Worm (Caenorhabditis elegans): ENCODE data around the gene C18G1.6.
A peak's percentile ranks its signal among the peaks of the same experiment; 100 is the strongest.

C18G1.6 gene

ce11 chrV:4720884-4721464 lies 29.4 kb upstream of the C18G1.6 start (continued):
- no peak for TF ChIP-seq spr-3 (GFP tag; optimal IDR thresholded peaks at IDR 0.05)
- TF ChIP-seq hlh-11 (tag; optimal IDR thresholded peaks at IDR 0.05), result peak; percentile 50
- no peak for TF ChIP-seq snpc-4 (tag; optimal IDR thresholded peaks at IDR 0.05)
- TF ChIP-seq hlh-30 (tag; optimal IDR thresholded peaks at IDR 0.05; ENCODE audit: insufficient read depth), result no peak
- no peak for TF ChIP-seq ztf-11 (tag; optimal IDR thresholded peaks at IDR 0.05)
- TF ChIP-seq saeg-2 (GFP tag; IDR thresholded peaks at IDR 0.05), result no peak
- TF ChIP-seq daf-12 (tag; optimal IDR thresholded peaks at IDR 0.05), result no peak
- TF ChIP-seq dve-1 (tag; optimal IDR thresholded peaks at IDR 0.05; ENCODE audit: insufficient read depth), result peak; percentile 21
- TF ChIP-seq dmd-8 (GFP tag; IDR thresholded peaks at IDR 0.05), result no peak
- no peak for TF ChIP-seq Y5F2A.4 (GFP tag; optimal IDR thresholded peaks at IDR 0.05)
- TF ChIP-seq ctbp-1 (GFP tag; IDR thresholded peaks at IDR 0.05), result no peak
- TF ChIP-seq nhr-28 (tag; optimal IDR thresholded peaks at IDR 0.05), result peak; percentile 88
- TF ChIP-seq daf-16 (GFP tag; optimal IDR thresholded peaks at IDR 0.05), result no peak
- peak; percentile 79 for TF ChIP-seq daf-16 (tag; optimal IDR thresholded peaks at IDR 0.05)
- TF ChIP-seq nhr-42 (GFP tag; IDR thresholded peaks at IDR 0.05), result no peak
- TF ChIP-seq php-3 (GFP tag; IDR thresholded peaks at IDR 0.05), result no peak
- no peak for TF ChIP-seq fos-1 (tag; optimal IDR thresholded peaks at IDR 0.05)
- no peak for TF ChIP-seq skn-1 (tag; optimal IDR thresholded peaks at IDR 0.05)
- TF ChIP-seq lin-15B (tag; optimal IDR thresholded peaks at IDR 0.05), result no peak

DNA sequence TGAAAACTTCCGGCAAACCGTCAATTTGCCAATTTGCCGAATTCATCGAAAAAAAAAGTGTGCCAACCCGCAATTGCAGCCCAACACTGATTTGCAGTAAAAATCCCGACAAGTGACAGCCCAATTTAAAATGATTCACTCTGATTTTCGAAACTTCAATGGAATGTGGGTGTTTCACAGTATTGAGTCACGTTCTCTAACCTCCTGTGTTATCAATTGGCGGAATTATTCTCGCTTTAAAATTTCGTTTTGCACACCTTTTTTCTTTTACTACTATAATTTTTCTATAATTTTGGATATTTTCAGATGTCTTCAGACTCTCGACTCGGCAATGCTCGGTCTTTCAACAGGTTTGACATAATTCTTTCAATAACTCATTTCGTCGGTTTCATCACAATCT lies 28.1 kb upstream of the C18G1.6 start, which contains the start of gene F39G3.5:
Gene F39G3.5 (plus strand): TSS at position 301 of the 400 bp plus-strand sequence.
- TF ChIP-seq cey-2 (tag; optimal IDR thresholded peaks at IDR 0.05; ENCODE audit: borderline replicate concordance, insufficient read depth) (no peak), ztf-11 (tag; optimal IDR thresholded peaks at IDR 0.05) (no peak), lin-39 (tag; optimal IDR thresholded peaks at IDR 0.05) (no peak), ceh-28 (tag; optimal IDR thresholded peaks at IDR 0.05) (no peak), nhr-11 (tag; optimal IDR thresholded peaks at IDR 0.05) (no peak), sdz-12 (GFP tag; optimal IDR thresholded peaks at IDR 0.05) (no peak), snpc-4 (tag; optimal IDR thresholded peaks at IDR 0.05) (no peak), zfp-2 (tag; optimal IDR thresholded peaks at IDR 0.05) (no peak), T20F7.1 (GFP tag; optimal IDR thresholded peaks at IDR 0.05) (no peak), mdt-29 (GFP tag; IDR thresholded peaks at IDR 0.05) (no peak), lim-7 (GFP tag; IDR thresholded peaks at IDR 0.05) (no peak)

DNA sequence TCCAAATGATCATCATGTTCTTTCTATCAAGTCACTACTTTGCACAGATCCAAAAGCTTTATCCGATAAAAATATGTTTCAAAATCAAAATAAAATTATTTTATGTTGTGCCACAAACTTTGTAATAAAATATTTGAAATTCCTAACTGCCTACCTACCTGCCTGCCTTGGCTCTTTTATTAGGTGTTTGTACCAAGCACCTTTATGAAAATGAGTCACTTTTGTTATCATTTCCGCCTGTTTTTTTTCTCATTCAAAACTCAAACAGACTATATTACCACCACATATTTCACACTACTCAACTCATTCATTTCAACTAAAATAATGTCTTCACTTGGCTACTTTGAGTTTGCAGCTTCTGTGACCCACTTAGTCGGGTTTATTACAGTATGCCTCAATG lies 25.9 kb upstream of the C18G1.6 start, which contains the start of gene F39G3.4:
Gene F39G3.4 (plus strand): TSS at position 301 of the 400 bp plus-strand sequence.
- peak; percentile 30 for TF ChIP-seq aha-1 (tag)
- TF ChIP-seq Y75B8A.6 (GFP tag; IDR thresholded peaks at IDR 0.05), result no peak

- TF ChIP-seq ceh-20 (GFP tag; IDR thresholded peaks at IDR 0.05), result 0 out of 2 replicates have a peak, but pooled peaks have one; percentile 43
- TF ChIP-seq lin-38 (GFP tag; IDR thresholded peaks at IDR 0.05), result no peak
- TF ChIP-seq R02D3.7 (tag; optimal IDR thresholded peaks at IDR 0.05), result no peak
- no peak for TF ChIP-seq gei-8 (GFP tag; optimal IDR thresholded peaks at IDR 0.05)
- peak in 1 of 2 experiments; percentile 99 for TF ChIP-seq unc-62 (GFP tag; optimal IDR thresholded peaks at IDR 0.05 in 1 of 2)
- TF ChIP-seq unc-62 (tag; optimal IDR thresholded peaks at IDR 0.05), result no peak
- peak; percentile 53; the same call in 1 of the 2 replicates for TF ChIP-seq hmg-1.1 (GFP tag; IDR thresholded peaks at IDR 0.05)
- peak; percentile 19 for TF ChIP-seq mep-1 (tag; optimal IDR thresholded peaks at IDR 0.05)
- peak; percentile 29 for TF ChIP-seq hlh-30 (tag; optimal IDR thresholded peaks at IDR 0.05; ENCODE audit: insufficient read depth)
- TF ChIP-seq ctbp-1 (GFP tag; IDR thresholded peaks at IDR 0.05), result 0 out of 2 replicates have a peak, but pooled peaks have one; percentile 11
- no peak for TF ChIP-seq snpc-4 (tag; optimal IDR thresholded peaks at IDR 0.05)
- peak; percentile 48 for TF ChIP-seq nhr-28 (tag; optimal IDR thresholded peaks at IDR 0.05)
- peak; percentile 80 for TF ChIP-seq aha-1 (tag)
- TF ChIP-seq hlh-11 (tag; optimal IDR thresholded peaks at IDR 0.05), result peak; percentile 28
- TF ChIP-seq nhr-11 (tag; optimal IDR thresholded peaks at IDR 0.05), result peak; percentile 16
- TF ChIP-seq dmd-6 (GFP tag; IDR thresholded peaks at IDR 0.05), result peak; percentile 58
- TF ChIP-seq Y5F2A.4 (GFP tag; optimal IDR thresholded peaks at IDR 0.05), result no peak
- TF ChIP-seq dpl-1 (GFP tag; optimal IDR thresholded peaks at IDR 0.05), result no peak
- no peak for TF ChIP-seq lin-15B (tag; optimal IDR thresholded peaks at IDR 0.05)
- TF ChIP-seq tra-1 (GFP tag; IDR thresholded peaks at IDR 0.05), result no peak
- peak in 1 of 2 experiments; percentile 29 for TF ChIP-seq lsy-2 (tag; optimal IDR thresholded peaks at IDR 0.05)
- TF ChIP-seq F26F4.8 (GFP tag; conservative IDR thresholded peaks at IDR 0.05), result no peak
- 0 out of 2 replicates have a peak, but pooled peaks have one; percentile 25 for TF ChIP-seq saeg-2 (GFP tag; IDR thresholded peaks at IDR 0.05)
- peak; percentile 65 for TF ChIP-seq mxl-3 (GFP tag; optimal IDR thresholded peaks at IDR 0.05)
These were observed 20.3 kb upstream of the C18G1.6 start, which contains the start of gene tig-2 for ce11 chrV:4730075-4730474. Gene tig-2 (minus strand): TSS chrV:4730161.
